Worm (Caenorhabditis elegans) whole organism, L3 larva: ENCODE results near the gene vps-50.

Source experiments
- R02D3.7 ChIP-seq: fragments of 150-350 bp; optimal IDR thresholded peaks from 2 replicates; lab custom pipeline; 2014; ENCODE audit warnings: missing biosample characterization, missing genetic modification characterization
- ZK546.5 ChIP-seq: sonication (generic microtip); optimal IDR thresholded peaks from 2 replicates; lab custom pipeline; 2017; ENCODE audit warnings: missing biosample characterization, missing genetic modification characterization
- aly-2 ChIP-seq: fragments of 150-350 bp; optimal IDR thresholded peaks from 2 replicates; lab custom pipeline; 2014; ENCODE audit warnings: missing biosample characterization, missing genetic modification characterization
- ama-1 ChIP-seq: fragments of 150-350 bp; optimal IDR thresholded peaks from 2 replicates; lab custom pipeline; 2018
- ceh-16 ChIP-seq: sonication (generic microtip); optimal IDR thresholded peaks from 2 replicates; lab custom pipeline; 2017; ENCODE audit warnings: missing biosample characterization, missing genetic modification characterization
- ceh-28 ChIP-seq: fragments of 150-350 bp; optimal IDR thresholded peaks from 2 replicates; lab custom pipeline; 2014; ENCODE audit warnings: missing biosample characterization, missing genetic modification reagents, missing genetic modification characterization
- ceh-82 ChIP-seq: fragments of 150-350 bp; optimal IDR thresholded peaks from 2 replicates; lab custom pipeline; 2014; ENCODE audit warnings: missing biosample characterization, missing genetic modification characterization
- ceh-9 ChIP-seq: sonication (generic microtip); optimal IDR thresholded peaks from 2 replicates; lab custom pipeline; 2018; ENCODE audit warnings: missing biosample characterization, missing genetic modification characterization
- daf-12 ChIP-seq: fragments of 150-350 bp; optimal IDR thresholded peaks from 2 replicates; lab custom pipeline; 2014; ENCODE audit warnings: missing biosample characterization, missing genetic modification reagents, missing genetic modification characterization
- egl-27 ChIP-seq: sonication (generic microtip); optimal IDR thresholded peaks from 4 replicates; lab custom pipeline; 2017; ENCODE audit warnings: missing biosample characterization, missing genetic modification reagents, missing genetic modification characterization
- egl-5 ChIP-seq: fragments of 150-350 bp; optimal IDR thresholded peaks from 2 replicates; lab custom pipeline; 2017; ENCODE audit warnings: missing biosample characterization, missing genetic modification reagents, missing genetic modification characterization, inconsistent platforms
- elt-1 ChIP-seq: fragments of 150-350 bp; optimal IDR thresholded peaks from 2 replicates; lab custom pipeline; 2014; ENCODE audit warnings: missing biosample characterization, missing genetic modification characterization
- elt-2 ChIP-seq: sonication (generic microtip); optimal IDR thresholded peaks from 2 replicates; lab custom pipeline; 2016; ENCODE audit warnings: missing genetic modification reagents, mild to moderate bottlenecking, missing genetic modification characterization, missing compliant biosample characterization
- elt-3 ChIP-seq, 3 experiments: fragments of 150-350 bp in 1 of 3; sonication (generic microtip) in 2 of 3; optimal IDR thresholded peaks; 2 replicates in 2 of 3; 4 replicates in 1 of 3; lab custom pipeline; 2014 to 2017; ENCODE audit warnings: missing biosample characterization in 3 of 3, missing genetic modification characterization in 3 of 3
- eor-1 ChIP-seq, 2 experiments: fragments of 150-350 bp; optimal IDR thresholded peaks; 2 replicates each; lab custom pipeline; 2014 to 2018; ENCODE audit warnings: missing biosample characterization in 2 of 2, missing genetic modification characterization in 2 of 2
- fkh-10 ChIP-seq: sonication (generic microtip); optimal IDR thresholded peaks from 2 replicates; lab custom pipeline; 2017; ENCODE audit warnings: missing biosample characterization, missing genetic modification reagents, missing genetic modification characterization
- fkh-2 ChIP-seq: fragments of 150-350 bp; optimal IDR thresholded peaks from 2 replicates; lab custom pipeline; 2014; ENCODE audit warnings: missing biosample characterization, missing genetic modification reagents, missing genetic modification characterization
- fos-1 ChIP-seq: fragments of 150-350 bp; optimal IDR thresholded peaks from 2 replicates; lab custom pipeline; 2014; ENCODE audit warnings: missing biosample characterization, missing genetic modification characterization
- hmg-11 ChIP-seq: sonication (generic microtip); optimal IDR thresholded peaks from 2 replicates; lab custom pipeline; 2016; ENCODE audit warnings: missing genetic modification characterization, missing compliant biosample characterization
- jun-1 ChIP-seq: fragments of 150-350 bp; optimal IDR thresholded peaks from 2 replicates; lab custom pipeline; 2014; ENCODE audit warnings: missing biosample characterization, missing genetic modification reagents, missing genetic modification characterization
- lin-15B ChIP-seq: fragments of 150-350 bp; optimal IDR thresholded peaks from 2 replicates; lab custom pipeline; 2014; ENCODE audit warnings: missing biosample characterization, missing genetic modification characterization
- lin-39 ChIP-seq: fragments of 150-350 bp; optimal IDR thresholded peaks from 2 replicates; lab custom pipeline; 2018; ENCODE audit warnings: missing biosample characterization, missing genetic modification reagents, missing genetic modification characterization
- lsy-12 ChIP-seq: sonication (generic microtip); optimal IDR thresholded peaks from 2 replicates; lab custom pipeline; 2016; ENCODE audit warnings: mild to moderate bottlenecking, missing genetic modification characterization, missing compliant biosample characterization
- mdl-1 ChIP-seq: fragments of 150-350 bp; optimal IDR thresholded peaks from 2 replicates; lab custom pipeline; 2014; ENCODE audit warnings: missing biosample characterization, missing genetic modification characterization
- mml-1 ChIP-seq: fragments of 150-350 bp; sonication (generic microtip); optimal IDR thresholded peaks from 3 replicates; lab custom pipeline; 2014; ENCODE audit warnings: missing biosample characterization, missing genetic modification characterization
- nfya-1 ChIP-seq: sonication (generic microtip); optimal IDR thresholded peaks from 2 replicates; lab custom pipeline; 2017; ENCODE audit warnings: missing genetic modification characterization, mild to moderate bottlenecking, missing compliant biosample characterization, antibody characterized with exemption, moderate library complexity; ENCODE audit not compliant: insufficient read depth
- nhr-11 ChIP-seq: fragments of 150-350 bp; optimal IDR thresholded peaks from 2 replicates; lab custom pipeline; 2014; ENCODE audit warnings: missing biosample characterization, missing genetic modification characterization
- nhr-12 ChIP-seq: fragments of 150-350 bp; optimal IDR thresholded peaks from 2 replicates; lab custom pipeline; 2014; ENCODE audit warnings: missing biosample characterization, missing genetic modification characterization
- nhr-23 ChIP-seq: fragments of 150-350 bp; optimal IDR thresholded peaks from 2 replicates; lab custom pipeline; 2014; ENCODE audit warnings: missing biosample characterization, missing genetic modification reagents, missing genetic modification characterization
- nhr-237 ChIP-seq: fragments of 150-350 bp; optimal IDR thresholded peaks from 2 replicates; lab custom pipeline; 2014; ENCODE audit warnings: missing biosample characterization, missing genetic modification characterization
- nhr-25 ChIP-seq: sonication (generic microtip); optimal IDR thresholded peaks from 2 replicates; lab custom pipeline; 2017; ENCODE audit warnings: missing biosample characterization, missing genetic modification characterization
- nhr-28 ChIP-seq: fragments of 150-350 bp; optimal IDR thresholded peaks from 2 replicates; lab custom pipeline; 2014; ENCODE audit warnings: missing biosample characterization, missing genetic modification characterization
- nhr-43 ChIP-seq: sonication (generic microtip); optimal IDR thresholded peaks from 2 replicates; lab custom pipeline; 2016; ENCODE audit warnings: mild to moderate bottlenecking, missing genetic modification characterization, missing compliant biosample characterization; ENCODE audit not compliant: poor library complexity, severe bottlenecking
- nhr-67 ChIP-seq: fragments of 150-350 bp; optimal IDR thresholded peaks from 2 replicates; lab custom pipeline; 2014; ENCODE audit warnings: missing biosample characterization, missing genetic modification characterization
- nhr-76 ChIP-seq: fragments of 150-350 bp; sonication (generic microtip); optimal IDR thresholded peaks from 5 replicates; lab custom pipeline; 2014; ENCODE audit warnings: missing biosample characterization, missing genetic modification characterization
- nhr-77 ChIP-seq: fragments of 150-350 bp; optimal IDR thresholded peaks from 2 replicates; lab custom pipeline; 2014; ENCODE audit warnings: missing biosample characterization, missing genetic modification characterization
- pha-4 ChIP-seq: fragments of 150-350 bp; optimal IDR thresholded peaks from 2 replicates; lab custom pipeline; 2014; ENCODE audit warnings: missing biosample characterization, missing genetic modification reagents, missing genetic modification characterization
- pqm-1 ChIP-seq: fragments of 150-350 bp; optimal IDR thresholded peaks from 2 replicates; lab custom pipeline; 2017; ENCODE audit warnings: missing biosample characterization, missing genetic modification characterization, inconsistent platforms
- skn-1 ChIP-seq: fragments of 150-350 bp; optimal IDR thresholded peaks from 2 replicates; lab custom pipeline; 2014; ENCODE audit warnings: missing biosample characterization, missing genetic modification characterization
- snpc-4 ChIP-seq: fragments of 150-350 bp; optimal IDR thresholded peaks from 2 replicates; lab custom pipeline; 2014; ENCODE audit warnings: missing biosample characterization, missing genetic modification characterization
- tbx-2 ChIP-seq: sonication (generic microtip); optimal IDR thresholded peaks from 2 replicates; lab custom pipeline; 2016; ENCODE audit warnings: mild to moderate bottlenecking, missing genetic modification characterization, missing compliant biosample characterization
- unc-39 ChIP-seq: sonication (generic microtip); optimal IDR thresholded peaks from 4 replicates; lab custom pipeline; 2017; ENCODE audit warnings: missing biosample characterization, missing genetic modification characterization
- zag-1 ChIP-seq: fragments of 150-350 bp; optimal IDR thresholded peaks from 2 replicates; lab custom pipeline; 2014; ENCODE audit warnings: missing biosample characterization, missing genetic modification characterization
- ztf-11 ChIP-seq: fragments of 150-350 bp; optimal IDR thresholded peaks from 2 replicates; lab custom pipeline; 2014; ENCODE audit warnings: missing biosample characterization, missing genetic modification characterization
- ztf-4 ChIP-seq: fragments of 150-350 bp; optimal IDR thresholded peaks from 2 replicates; lab custom pipeline; 2014; ENCODE audit warnings: missing biosample characterization, missing genetic modification characterization

Gene vps-50

DNA sequence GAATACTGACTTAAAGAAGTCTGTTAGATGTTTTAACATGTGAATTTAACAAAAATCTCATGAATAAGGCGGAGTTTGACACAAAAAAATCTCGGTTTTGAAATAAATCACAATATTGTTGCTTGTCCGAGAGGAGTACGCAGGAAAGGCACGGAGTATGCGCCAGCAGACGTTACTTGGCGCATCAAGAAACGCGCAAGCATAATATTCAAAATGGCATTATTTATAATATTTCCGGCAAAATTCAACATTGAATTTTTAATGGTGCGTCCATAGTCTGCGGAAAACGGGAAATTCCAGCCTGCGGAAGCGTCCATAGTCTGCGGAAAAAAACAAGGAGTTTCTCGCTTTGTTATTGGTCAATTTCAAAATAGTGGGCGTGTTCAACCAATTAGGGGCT lies 24.1 kb upstream of the vps-50 start, which contains the start of gene pde-12:
pde-12 (minus strand) TSS at position 148 of the 400 bp plus-strand sequence.
- TF ChIP-seq tbx-2 (tag; lab: Kevin White, UChicago) = peak; percentile 83
- no peak for TF ChIP-seq ceh-16 (tag; lab: Kevin White, UChicago)
- TF ChIP-seq skn-1 (tag; lab: Kevin White, UChicago) = peak; percentile 52
- TF ChIP-seq lsy-12 (tag; lab: Kevin White, UChicago) = peak; percentile 83
- no peak for TF ChIP-seq ztf-11 (tag; lab: Kevin White, UChicago)
- TF ChIP-seq R02D3.7 (tag; lab: Kevin White, UChicago) = peak; percentile 67
- TF ChIP-seq nhr-23 (tag; lab: Kevin White, UChicago) = peak; percentile 91
- TF ChIP-seq egl-27 (tag; lab: Kevin White, UChicago) = no peak
- peak; percentile 89 for TF ChIP-seq lin-15B (tag; lab: Kevin White, UChicago)
- peak; percentile 67 for TF ChIP-seq nhr-25
- TF ChIP-seq jun-1 (tag; lab: Kevin White, UChicago) = peak; percentile 62
- TF ChIP-seq hmg-11 (tag; lab: Kevin White, UChicago) = peak; percentile 71
- TF ChIP-seq egl-5 (tag; lab: Kevin White, UChicago) = peak; percentile 1
- peak; percentile 44 for TF ChIP-seq elt-2 (tag; lab: Kevin White, UChicago)
- TF ChIP-seq daf-12 (tag; lab: Kevin White, UChicago) = no peak
- peak; percentile 76 for TF ChIP-seq nhr-43 (tag; lab: Kevin White, UChicago)
- peak; percentile 20 for TF ChIP-seq lin-39 (tag; lab: Kevin White, UChicago)
- no peak for TF ChIP-seq nhr-28 (tag; lab: Kevin White, UChicago)
- no peak for TF ChIP-seq ZK546.5 (tag; lab: Kevin White, UChicago)
- no peak for TF ChIP-seq nhr-12
- TF ChIP-seq nhr-77 = peak; percentile 56
- TF ChIP-seq nhr-76 (tag; lab: Kevin White, UChicago) = no peak
- no peak for TF ChIP-seq aly-2 (tag; lab: Kevin White, UChicago)
- peak; percentile 87 for TF ChIP-seq nfya-1 (tag; lab: Kevin White, UChicago)
- peak; percentile 82 for TF ChIP-seq pha-4 (tag; lab: Kevin White, UChicago)
- TF ChIP-seq elt-1 (tag; lab: Kevin White, UChicago) = peak; percentile 44
- peak; percentile 6 for TF ChIP-seq ceh-82 (tag; lab: Kevin White, UChicago)
- TF ChIP-seq fos-1 (tag; lab: Kevin White, UChicago) = no peak
- TF ChIP-seq snpc-4 (tag; lab: Kevin White, UChicago) = peak; percentile 25
- TF ChIP-seq ceh-28 (tag; lab: Kevin White, UChicago) = peak; percentile 51

DNA sequence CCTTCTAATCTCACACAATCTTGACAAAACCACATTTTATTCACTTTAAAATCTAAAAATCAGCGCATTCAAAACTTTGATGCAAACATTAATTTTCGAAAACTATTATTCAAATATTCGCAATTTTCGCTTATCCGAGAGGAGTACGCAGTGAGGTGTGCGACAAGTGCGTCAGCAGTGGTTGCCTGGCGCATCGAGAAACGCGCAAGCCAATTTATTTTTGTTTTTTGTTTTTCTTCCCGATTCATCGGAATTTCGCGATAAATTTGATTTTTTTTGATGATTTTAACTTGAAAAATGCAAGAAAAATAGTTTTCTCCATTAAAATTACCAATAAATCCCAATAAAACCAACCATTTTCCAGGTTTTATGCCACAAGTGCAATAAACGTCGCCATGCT lies 20.1 kb upstream of the vps-50 start, which contains the start of the genes fbxb-85 and hex-3:
fbxb-85 (minus strand) TSS at position 106 of the 400 bp plus-strand sequence.
hex-3 (plus strand) TSS at position 365 of the 400 bp plus-strand sequence.
- TF ChIP-seq lin-39 (tag; lab: Kevin White, UChicago) (peak; percentile 87), pha-4 (tag; lab: Kevin White, UChicago) (peak; percentile 94), nhr-76 (tag; lab: Kevin White, UChicago) (peak; percentile 17), nhr-237 (tag; lab: Kevin White, UChicago) (no peak), ztf-11 (tag; lab: Kevin White, UChicago) (no peak), pqm-1 (tag; lab: Kevin White, UChicago) (peak; percentile 58), nhr-28 (tag; lab: Kevin White, UChicago) (peak; percentile 60), daf-12 (tag; lab: Kevin White, UChicago) (peak; percentile 33), mml-1 (no peak), nhr-43 (tag; lab: Kevin White, UChicago) (peak; percentile 96), ceh-16 (tag; lab: Kevin White, UChicago) (no peak), R02D3.7 (tag; lab: Kevin White, UChicago) (peak; percentile 84), mdl-1 (peak; percentile 46), egl-27 (tag; lab: Kevin White, UChicago) (peak; percentile 44), zag-1 (tag; lab: Kevin White, UChicago) (peak; percentile 20), ztf-4 (tag; lab: Kevin White, UChicago) (peak; percentile 29), hmg-11 (tag; lab: Kevin White, UChicago) (peak; percentile 87), ZK546.5 (tag; lab: Kevin White, UChicago) (peak; percentile 27), snpc-4 (tag; lab: Kevin White, UChicago) (peak; percentile 71), nhr-67 (no peak), skn-1 (tag; lab: Kevin White, UChicago) (peak; percentile 58), nfya-1 (tag; lab: Kevin White, UChicago) (peak; percentile 97), lin-15B (tag; lab: Kevin White, UChicago) (peak; percentile 95), lsy-12 (tag; lab: Kevin White, UChicago) (peak; percentile 95), elt-1 (tag; lab: Kevin White, UChicago) (no peak), tbx-2 (tag; lab: Kevin White, UChicago) (peak; percentile 89), nhr-77 (peak; percentile 74), eor-1 (tag; optimal IDR thresholded peaks at IDR 0.05; lab: Kevin White, UChicago) (no peak), nhr-25 (peak; percentile 88), fkh-10 (GFP tag; lab: Kevin White, UChicago) (peak; percentile 86), elt-3 (tag; optimal IDR thresholded peaks at IDR 0.05; lab: Kevin White, UChicago) (no peak), ceh-82 (tag; lab: Kevin White, UChicago) (peak; percentile 82), ama-1 (peak; percentile 68), nhr-23 (tag; lab: Kevin White, UChicago) (peak; percentile 96), unc-39 (no peak), ceh-9 (tag; lab: Kevin White, UChicago) (no peak), fos-1 (tag; lab: Kevin White, UChicago) (no peak), aly-2 (tag; lab: Kevin White, UChicago) (peak; percentile 4), elt-2 (tag; lab: Kevin White, UChicago) (peak; percentile 69), nhr-11 (peak; percentile 64), jun-1 (tag; lab: Kevin White, UChicago) (peak; percentile 70), ceh-28 (tag; lab: Kevin White, UChicago) (peak; percentile 89), fkh-2 (no peak), egl-5 (tag; lab: Kevin White, UChicago) (peak; percentile 85), nhr-12 (no peak)
